Fruit fly (Drosophila melanogaster): ENCODE measurements around the gene REPTOR-BP.

The REPTOR-BP gene

DNA sequence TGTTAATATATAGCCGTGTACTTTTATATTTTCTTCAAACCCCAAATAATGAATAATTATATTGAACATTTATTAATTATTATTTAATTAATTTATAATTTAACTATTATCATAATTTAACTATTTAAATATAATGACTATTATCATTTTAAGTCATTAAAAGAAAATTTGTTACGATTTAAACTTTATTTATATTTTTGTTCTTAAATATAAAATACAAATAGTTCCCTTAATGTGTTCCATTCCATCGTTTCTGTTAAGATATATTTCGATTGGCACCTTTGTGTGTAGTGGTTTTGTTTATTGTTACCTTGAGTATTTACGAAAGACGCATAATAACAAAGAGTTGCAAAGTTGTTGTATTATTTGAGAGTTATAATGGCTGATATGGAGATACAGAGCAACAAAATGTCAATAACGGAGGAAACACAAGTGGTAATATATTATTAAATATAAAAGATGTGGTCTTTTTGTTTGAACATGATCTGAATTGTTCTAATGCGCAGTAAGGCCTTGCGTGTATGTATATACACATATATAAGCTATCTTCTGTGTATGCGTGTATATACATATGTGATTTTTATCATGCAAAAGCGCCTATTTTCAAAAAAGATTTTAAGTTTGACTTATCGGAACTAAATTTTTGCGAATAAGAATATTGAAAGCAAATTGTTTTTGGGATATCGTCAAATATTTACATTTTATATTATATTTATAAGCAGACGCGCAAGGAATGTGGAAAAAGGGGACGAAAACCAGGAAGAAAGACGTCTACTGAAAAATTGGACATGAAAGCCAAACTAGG lies at the start of gene REPTOR-BP:
Gene REPTOR-BP, plus strand, starts transcription at position 296 of the 805 bp plus-strand sequence.
- TF ChIP-seq CG6163 (GFP tag; IDR thresholded peaks at IDR 0.05) = no peak
- TF ChIP-seq CG4318 (GFP tag; optimal IDR thresholded peaks at IDR 0.05) = no peak
- TF ChIP-seq Eip78C (GFP tag) = peak; percentile 43
- TF ChIP-seq Eip93F (GFP tag; optimal IDR thresholded peaks at IDR 0.05) = peak; percentile 31
- TF ChIP-seq dsx (GFP tag; optimal IDR thresholded peaks at IDR 0.05; ENCODE audit: poor library complexity, severe bottlenecking) = no peak
- TF ChIP-seq fkh (GFP tag; optimal IDR thresholded peaks at IDR 0.05) = peak; percentile 64

DNA sequence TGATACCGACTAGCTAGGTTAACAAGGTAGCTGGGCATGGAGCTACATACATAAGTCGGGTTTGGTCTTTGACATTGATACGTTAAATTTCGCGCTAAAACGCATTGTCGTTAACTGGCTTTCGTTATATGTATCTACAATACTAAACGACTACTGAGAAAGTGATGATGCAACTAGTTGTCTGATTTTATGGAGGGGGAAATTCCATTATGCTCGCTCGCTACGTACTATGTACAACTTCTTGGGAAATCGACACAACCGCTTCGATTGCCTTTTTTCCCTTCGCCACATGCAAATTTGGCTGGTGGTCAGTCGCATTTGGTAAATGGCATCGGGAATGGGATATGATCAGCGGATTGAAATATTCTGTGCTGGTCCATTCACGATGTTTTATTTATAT lies 43.9 kb upstream of the REPTOR-BP start:
- TF ChIP-seq CG6276 (GFP tag; optimal IDR thresholded peaks at IDR 0.05) = no peak
- TF ChIP-seq fkh (GFP tag; optimal IDR thresholded peaks at IDR 0.05) = peak; percentile 6

DNA sequence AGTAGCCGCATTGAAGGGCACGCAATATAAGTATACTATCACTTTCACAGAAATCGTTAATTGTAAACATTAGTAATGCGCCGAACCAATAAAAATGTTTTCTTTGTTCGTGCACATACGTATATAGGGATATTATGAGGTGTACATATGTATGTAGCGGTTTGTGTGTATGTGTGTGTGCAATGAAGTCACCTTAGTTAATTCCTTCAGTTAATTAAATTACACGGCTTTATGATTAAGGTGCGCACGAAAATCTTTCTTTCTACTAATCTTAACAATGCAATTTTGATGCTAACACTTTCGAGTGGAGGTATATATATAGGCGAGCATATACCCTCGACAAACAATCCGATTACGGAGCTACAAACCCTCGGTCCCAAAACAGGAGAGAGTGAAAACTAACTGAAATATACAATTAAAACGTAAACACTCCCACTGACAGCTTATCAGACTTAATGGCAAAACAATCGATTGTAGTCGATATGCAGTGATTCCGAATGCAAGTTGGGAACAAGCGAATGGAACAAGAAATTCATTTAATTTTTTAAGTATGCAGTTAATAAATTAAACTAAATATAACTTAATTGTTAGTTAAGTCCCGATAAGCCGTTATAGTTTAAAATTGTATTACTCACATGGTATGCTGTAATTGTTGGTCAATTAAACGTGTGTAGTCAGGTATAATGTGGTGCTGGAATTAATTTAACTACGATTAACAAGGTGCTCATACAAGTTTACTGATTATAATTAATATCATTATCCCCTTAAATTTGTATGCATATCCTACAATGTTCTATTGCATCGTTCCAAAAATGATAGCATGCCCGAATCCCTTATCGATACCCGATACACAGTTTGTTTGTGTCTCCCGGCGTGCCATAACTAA lies 43.2 kb upstream of the REPTOR-BP start, which contains the start of the genes Npc1a and Prosalpha6:
Gene Npc1a, minus strand, starts transcription at position 716 of the 886 bp plus-strand sequence.
Gene Prosalpha6, plus strand, starts transcription at position 851 of the 886 bp plus-strand sequence.
- TF ChIP-seq Eip75B (GFP tag; optimal IDR thresholded peaks at IDR 0.05) (no peak), Hr38 (GFP tag; optimal IDR thresholded peaks at IDR 0.05) (no peak), dsx (GFP tag; optimal IDR thresholded peaks at IDR 0.05; ENCODE audit: poor library complexity, severe bottlenecking) (no peak), esn (GFP tag; optimal IDR thresholded peaks at IDR 0.05) (peak; percentile 35), CG7368 (GFP tag; optimal IDR thresholded peaks at IDR 0.05) (no peak), CG4318 (GFP tag; optimal IDR thresholded peaks at IDR 0.05) (no peak), lz (GFP tag; optimal IDR thresholded peaks at IDR 0.05) (peak; percentile 21), Eip93F (GFP tag; optimal IDR thresholded peaks at IDR 0.05) (peak; percentile 12), Blimp-1 (GFP tag; optimal IDR thresholded peaks at IDR 0.05) (peak; percentile 43), cyc (GFP tag; optimal IDR thresholded peaks at IDR 0.05) (peak; percentile 32), CG6163 (GFP tag; IDR thresholded peaks at IDR 0.05) (no peak), Eip78C (GFP tag) (peak; percentile 76), fkh (GFP tag; optimal IDR thresholded peaks at IDR 0.05) (peak; percentile 15), CG1621 (tag; optimal IDR thresholded peaks at IDR 0.05) (no peak), ss (GFP tag; optimal IDR thresholded peaks at IDR 0.05) (no peak), svp (GFP tag) (no peak), CG31627 (GFP tag; optimal IDR thresholded peaks at IDR 0.05) (peak; percentile 19), achi (GFP tag; optimal IDR thresholded peaks at IDR 0.05) (peak; percentile 76), vri (GFP tag; optimal IDR thresholded peaks at IDR 0.05) (peak; percentile 51), Sox14 (GFP tag; optimal IDR thresholded peaks at IDR 0.05) (peak; percentile 75), CG3032 (tag; optimal IDR thresholded peaks at IDR 0.05) (peak; percentile 18)

DNA sequence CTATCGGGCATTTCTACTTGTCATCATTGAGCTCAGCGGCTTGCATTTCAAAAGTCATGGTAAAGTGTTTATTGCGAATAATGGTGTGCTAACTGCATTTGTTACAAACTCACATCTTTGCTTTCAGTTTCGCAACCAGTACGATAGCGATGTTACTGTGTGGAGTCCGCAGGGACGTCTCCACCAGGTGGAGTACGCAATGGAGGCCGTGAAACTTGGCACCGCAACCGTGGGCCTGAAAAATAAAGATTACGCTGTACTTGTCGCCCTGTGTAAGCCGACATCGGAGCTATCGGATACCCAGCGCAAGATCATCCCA lies 42.6 kb upstream of the REPTOR-BP start:
- no peak for TF ChIP-seq salr (GFP tag; optimal IDR thresholded peaks at IDR 0.05)
- TF ChIP-seq CG15336 (GFP tag; IDR thresholded peaks at IDR 0.05) = no peak
- no peak for TF ChIP-seq Sox102F (GFP tag; optimal IDR thresholded peaks at IDR 0.05)
- TF ChIP-seq CG3032 (tag; optimal IDR thresholded peaks at IDR 0.05) = no peak
- TF ChIP-seq CG11294 (GFP tag; IDR thresholded peaks at IDR 0.05) = no peak
- TF ChIP-seq Smox (GFP tag; optimal IDR thresholded peaks at IDR 0.05) = no peak
- TF ChIP-seq Ets96B (tag; optimal IDR thresholded peaks at IDR 0.05) = no peak
- TF ChIP-seq CG8119 (GFP tag; IDR thresholded peaks at IDR 0.05) = no peak
- TF ChIP-seq CG10669 (GFP tag; optimal IDR thresholded peaks at IDR 0.05) = no peak
- TF ChIP-seq CG32006 (GFP tag; optimal IDR thresholded peaks at IDR 0.05) = no peak
- no peak for TF ChIP-seq Hr38 (GFP tag; optimal IDR thresholded peaks at IDR 0.05)
- no peak for TF ChIP-seq CG6792 (GFP tag; optimal IDR thresholded peaks at IDR 0.05)
- no peak for TF ChIP-seq CG1621 (tag; optimal IDR thresholded peaks at IDR 0.05)
- no peak for TF ChIP-seq CG6854 (GFP tag; optimal IDR thresholded peaks at IDR 0.05)
- TF ChIP-seq CG16779 (tag; optimal IDR thresholded peaks at IDR 0.05) = no peak
